Fruit fly (Drosophila melanogaster): ENCODE data around the gene Pus7.

The Pus7 gene

dm6 chr3L:8546355-8546771 is 36.6 kb downstream of the Pus7 start (continued):
- peak; percentile 57; the same call in 1 of the 3 replicates for TF ChIP-seq ci (GFP tag; IDR thresholded peaks at IDR 0.05)
- no peak for TF ChIP-seq klu (GFP tag; IDR thresholded peaks at IDR 0.05)
- no peak for TF ChIP-seq fu2 (GFP tag; optimal IDR thresholded peaks at IDR 0.05)
- TF ChIP-seq chinmo (GFP tag; IDR thresholded peaks at IDR 0.05; ENCODE audit: partially characterized antibody), result peak; percentile 91; the same call in 1 of the 4 replicates
- peak; percentile 62 for TF ChIP-seq CG15514 (GFP tag; optimal IDR thresholded peaks at IDR 0.05)
- 0 out of 2 replicates have a peak, but pooled peaks have one; percentile 18 for TF ChIP-seq HLH3B (GFP tag; IDR thresholded peaks at IDR 0.05)
- peak; percentile 39; the same call in 1 of the 2 replicates for TF ChIP-seq slbo (GFP tag; IDR thresholded peaks at IDR 0.05)
- TF ChIP-seq ewg (GFP tag; optimal IDR thresholded peaks at IDR 0.05), result no peak
- peak; percentile 55 for TF ChIP-seq lbe (GFP tag; optimal IDR thresholded peaks at IDR 0.05)
- no peak for TF ChIP-seq CG4282 (GFP tag; optimal IDR thresholded peaks at IDR 0.05)

- TF ChIP-seq dmrt99B (tag; optimal IDR thresholded peaks at IDR 0.05) (peak; percentile 92), B-H1 (GFP tag; IDR thresholded peaks at IDR 0.05) (peak; percentile 73), fu2 (GFP tag; optimal IDR thresholded peaks at IDR 0.05) (peak; percentile 61), CG3163 (GFP tag; optimal IDR thresholded peaks at IDR 0.05) (no peak), z (GFP tag; IDR thresholded peaks at IDR 0.05) (no peak), CG8924 (tag; optimal IDR thresholded peaks at IDR 0.05) (peak; percentile 90), CG1832 (GFP tag; optimal IDR thresholded peaks at IDR 0.05) (no peak), Poxn (GFP tag; IDR thresholded peaks at IDR 0.05) (peak; percentile 62), al (GFP tag; IDR thresholded peaks at IDR 0.05) (peak; percentile 85), Kr (GFP tag; optimal IDR thresholded peaks at IDR 0.05) (no peak), Usf (GFP tag; optimal IDR thresholded peaks at IDR 0.05) (peak; percentile 70), inv (GFP tag; IDR thresholded peaks at IDR 0.05; ENCODE audit: partially characterized antibody) (no peak), seq (GFP tag; IDR thresholded peaks at IDR 0.05) (peak; percentile 83), CG15073 (GFP tag; optimal IDR thresholded peaks at IDR 0.05) (peak; percentile 6), nom (GFP tag; optimal IDR thresholded peaks at IDR 0.05) (no peak), Doc3 (GFP tag; IDR thresholded peaks at IDR 0.05; ENCODE audit: partially characterized antibody) (no peak), MESR4 (GFP tag; optimal IDR thresholded peaks at IDR 0.05) (no peak), CG18599 (GFP tag; optimal IDR thresholded peaks at IDR 0.05) (peak; percentile 92), CHES-1-like (GFP tag; optimal IDR thresholded peaks at IDR 0.05) (peak; percentile 38), CG14965 (GFP tag; optimal IDR thresholded peaks at IDR 0.05; ENCODE audit: borderline replicate concordance) (no peak), CG17612 (GFP tag; IDR thresholded peaks at IDR 0.05) (peak; percentile 73), CG13287 (GFP tag; IDR thresholded peaks at IDR 0.05; ENCODE audit: partially characterized antibody) (no peak), tll (GFP tag; optimal IDR thresholded peaks at IDR 0.05) (no peak), CG11723 (GFP tag; optimal IDR thresholded peaks at IDR 0.05) (peak; percentile 82), Abd-B (GFP tag; optimal IDR thresholded peaks at IDR 0.05) (peak; percentile 87), ro (GFP tag; IDR thresholded peaks at IDR 0.05) (peak; percentile 35; the same call in 1 of the 2 replicates), CG34376 (GFP tag; optimal IDR thresholded peaks at IDR 0.05) (peak; percentile 77), esg (GFP tag; conservative IDR thresholded peaks at IDR 0.05) (peak; percentile 82), CG3838 (GFP tag; optimal IDR thresholded peaks at IDR 0.05) (peak; percentile 69), cas (GFP tag; IDR thresholded peaks at IDR 0.05) (peak; percentile 69), CG10431 (GFP tag; optimal IDR thresholded peaks at IDR 0.05) (no peak), CG8388 (GFP tag; optimal IDR thresholded peaks at IDR 0.05) (peak; percentile 87), CG2120 (GFP tag; optimal IDR thresholded peaks at IDR 0.05) (peak; percentile 91), CG13624 (GFP tag; optimal IDR thresholded peaks at IDR 0.05) (peak; percentile 78), dysf (GFP tag; IDR thresholded peaks at IDR 0.05) (peak; percentile 93), lmd (GFP tag; IDR thresholded peaks at IDR 0.05) (peak; percentile 90), CG9727 (GFP tag; optimal IDR thresholded peaks at IDR 0.05) (peak; percentile 90), Xrp1 (GFP tag; IDR thresholded peaks at IDR 0.05) (peak; percentile 83), bigmax (GFP tag; optimal IDR thresholded peaks at IDR 0.05) (no peak), ind (GFP tag; optimal IDR thresholded peaks at IDR 0.05) (peak; percentile 81)
These were observed 37.3 kb downstream of the Pus7 start for dm6 chr3L:8547104-8547523.

Data from whole organism, embryonic.